Worm (Caenorhabditis elegans) whole organism, L4/young adult: ENCODE results near the gene F38B7.2.

Experiments used
- W03F9.2 ChIP-seq: fragments of 150-350 bp; optimal IDR thresholded peaks from 2 replicates; lab custom pipeline; 2014; ENCODE audit warnings: missing biosample characterization, missing genetic modification characterization
- dao-5 ChIP-seq: sonication (generic microtip); optimal IDR thresholded peaks from 2 replicates; lab custom pipeline; 2016; ENCODE audit warnings: missing genotype, missing genetic modification characterization, moderate library complexity, missing compliant biosample characterization
- him-1 ChIP-seq: sonication (generic microtip); optimal IDR thresholded peaks from 2 replicates; lab custom pipeline; 2016; ENCODE audit warnings: missing genotype, missing genetic modification reagents, missing genetic modification characterization, missing compliant biosample characterization

DNA sequence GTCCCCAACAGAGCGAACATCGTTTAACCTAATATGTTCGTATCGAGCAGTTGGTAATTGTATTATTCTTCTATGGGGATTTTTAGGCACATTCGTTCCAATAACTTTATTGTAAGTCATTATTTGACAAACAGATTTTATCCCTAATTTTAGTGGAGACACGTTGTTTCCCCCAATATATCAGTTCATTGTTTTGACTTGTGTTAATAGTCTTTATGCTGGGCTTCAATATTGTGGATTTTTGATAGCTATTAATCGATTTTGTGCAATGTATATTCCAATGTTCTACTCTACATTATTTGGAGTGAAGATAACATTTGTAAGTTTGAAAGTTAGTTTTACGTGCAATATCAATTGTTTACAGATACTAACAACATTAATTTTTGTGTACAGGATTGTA lies 50.1 kb downstream of the F38B7.2 start:
- TF ChIP-seq dao-5 (tag; lab: Kevin White, UChicago) (no peak), him-1 (tag; lab: Kevin White, UChicago) (no peak), W03F9.2 (tag; lab: Kevin White, UChicago) (no peak)
